Worm (Caenorhabditis elegans): ENCODE data around the gene Y57E12AR.1.

Gene Y57E12AR.1

ce11 chrV:7047512-7047911 lies 17.6 kb downstream of the Y57E12AR.1 start, which contains the start of gene F20A1.8:
TSS of gene F20A1.8 (minus strand) at chrV:7047612.
- TF ChIP-seq fos-1 (tag; optimal IDR thresholded peaks at IDR 0.05): no peak
- no peak for TF ChIP-seq R02D3.7 (tag; optimal IDR thresholded peaks at IDR 0.05)
- no peak for TF ChIP-seq ceh-9 (tag; optimal IDR thresholded peaks at IDR 0.05)
- TF ChIP-seq nhr-43 (tag; optimal IDR thresholded peaks at IDR 0.05; ENCODE audit: poor library complexity, severe bottlenecking): no peak
- no peak for TF ChIP-seq nhr-25 (tag; optimal IDR thresholded peaks at IDR 0.05)
- TF ChIP-seq nhr-12 (tag; optimal IDR thresholded peaks at IDR 0.05): no peak
- TF ChIP-seq ceh-28 (tag; optimal IDR thresholded peaks at IDR 0.05): no peak
- no peak for TF ChIP-seq sea-2 (GFP tag; optimal IDR thresholded peaks at IDR 0.05)
- no peak for TF ChIP-seq skn-1 (tag; optimal IDR thresholded peaks at IDR 0.05)
- TF ChIP-seq nhr-28 (tag; optimal IDR thresholded peaks at IDR 0.05): no peak
- no peak for TF ChIP-seq elt-1 (tag; optimal IDR thresholded peaks at IDR 0.05)
- TF ChIP-seq unc-62 (GFP tag; optimal IDR thresholded peaks at IDR 0.05): no peak
- no peak for TF ChIP-seq daf-12 (tag; optimal IDR thresholded peaks at IDR 0.05)
- no peak for TF ChIP-seq lin-15B (tag; optimal IDR thresholded peaks at IDR 0.05)
- no peak for TF ChIP-seq mml-1 (tag; optimal IDR thresholded peaks at IDR 0.05)
- no peak for TF ChIP-seq egl-5 (tag; optimal IDR thresholded peaks at IDR 0.05)

DNA sequence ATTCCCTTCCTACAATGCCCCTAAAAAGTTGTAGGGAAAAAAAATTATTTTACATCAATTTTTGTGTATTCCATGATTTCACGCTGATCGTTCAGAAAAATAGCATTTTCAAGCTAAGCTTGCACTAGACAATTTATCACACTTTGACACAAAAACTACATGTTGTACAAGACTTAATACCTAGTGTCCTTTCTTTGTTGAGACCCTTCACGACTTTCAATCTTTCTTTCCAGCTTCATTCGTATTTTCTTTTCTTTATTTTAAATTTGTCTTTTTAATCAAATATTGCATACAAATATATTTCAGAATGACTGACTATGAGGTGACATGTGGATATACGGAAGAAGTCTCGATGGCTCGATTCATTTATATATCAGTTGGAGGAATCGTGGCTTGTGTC lies 19.1 kb downstream of the Y57E12AR.1 start, which contains the start of gene F20A1.2:
Gene F20A1.2, plus strand, starts transcription at position 301 of the 400 bp plus-strand sequence.
- TF ChIP-seq egl-5 (tag; optimal IDR thresholded peaks at IDR 0.05) (no peak), elt-3 (tag; optimal IDR thresholded peaks at IDR 0.05) (no peak), fkh-10 (GFP tag; optimal IDR thresholded peaks at IDR 0.05) (no peak), nhr-67 (tag; optimal IDR thresholded peaks at IDR 0.05) (no peak), unc-62 (GFP tag; optimal IDR thresholded peaks at IDR 0.05) (no peak), jun-1 (tag; optimal IDR thresholded peaks at IDR 0.05) (no peak), pha-4 (tag; optimal IDR thresholded peaks at IDR 0.05) (no peak), nhr-12 (tag; optimal IDR thresholded peaks at IDR 0.05) (no peak), sea-2 (GFP tag; optimal IDR thresholded peaks at IDR 0.05) (no peak), lin-15B (tag; optimal IDR thresholded peaks at IDR 0.05) (no peak), ceh-28 (tag; optimal IDR thresholded peaks at IDR 0.05) (no peak), zag-1 (tag; optimal IDR thresholded peaks at IDR 0.05) (no peak), mdl-1 (tag; optimal IDR thresholded peaks at IDR 0.05) (no peak), ceh-16 (tag; optimal IDR thresholded peaks at IDR 0.05) (no peak), nhr-237 (tag; optimal IDR thresholded peaks at IDR 0.05) (no peak), nhr-28 (tag; optimal IDR thresholded peaks at IDR 0.05) (no peak), nhr-11 (tag; optimal IDR thresholded peaks at IDR 0.05) (no peak), snpc-4 (tag; optimal IDR thresholded peaks at IDR 0.05) (no peak), aly-2 (tag; optimal IDR thresholded peaks at IDR 0.05) (no peak), ceh-9 (tag; optimal IDR thresholded peaks at IDR 0.05) (no peak)

DNA sequence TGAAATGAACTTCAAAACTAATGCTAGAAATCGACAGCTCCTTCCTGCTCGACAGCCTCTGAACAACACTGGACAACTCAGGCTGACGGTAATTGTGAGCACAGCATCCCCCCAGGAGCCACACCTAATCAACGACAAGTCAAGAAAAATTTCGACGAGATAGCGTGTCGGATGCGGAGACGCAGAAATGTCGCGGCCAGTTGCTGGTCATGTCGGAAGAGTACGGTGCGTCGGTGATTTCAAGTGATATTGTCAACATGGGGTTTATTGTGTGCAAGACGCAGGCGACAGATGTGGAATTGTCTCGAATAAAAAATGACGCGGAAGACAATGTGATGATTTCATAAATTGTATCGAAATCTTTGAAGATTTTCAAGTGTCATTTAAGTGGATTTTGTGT lies 28.7 kb downstream of the Y57E12AR.1 start, which contains the start of gene twk-11:
Gene twk-11, minus strand, starts transcription at position 101 of the 400 bp plus-strand sequence.
- no peak for TF ChIP-seq elt-1 (tag; optimal IDR thresholded peaks at IDR 0.05)
- TF ChIP-seq ceh-9 (tag; optimal IDR thresholded peaks at IDR 0.05): no peak
- no peak for TF ChIP-seq ceh-16 (tag; optimal IDR thresholded peaks at IDR 0.05)
- TF ChIP-seq lin-15B (tag; optimal IDR thresholded peaks at IDR 0.05): no peak
- no peak for TF ChIP-seq fkh-2 (tag; optimal IDR thresholded peaks at IDR 0.05)
- no peak for TF ChIP-seq nhr-237 (tag; optimal IDR thresholded peaks at IDR 0.05)
- TF ChIP-seq ztf-11 (tag; optimal IDR thresholded peaks at IDR 0.05): no peak
- TF ChIP-seq nhr-12 (tag; optimal IDR thresholded peaks at IDR 0.05): no peak
- no peak for TF ChIP-seq fkh-10 (GFP tag; optimal IDR thresholded peaks at IDR 0.05)
- no peak for TF ChIP-seq zag-1 (tag; optimal IDR thresholded peaks at IDR 0.05)
- TF ChIP-seq snpc-4 (tag; optimal IDR thresholded peaks at IDR 0.05): no peak
- TF ChIP-seq tbx-2 (tag; optimal IDR thresholded peaks at IDR 0.05): no peak
- TF ChIP-seq aly-2 (tag; optimal IDR thresholded peaks at IDR 0.05): no peak
- TF ChIP-seq egl-27 (tag; optimal IDR thresholded peaks at IDR 0.05): no peak
- no peak for TF ChIP-seq unc-39 (tag; optimal IDR thresholded peaks at IDR 0.05)
- TF ChIP-seq eor-1 (tag; optimal IDR thresholded peaks at IDR 0.05): no peak

ce11 chrV:7027055-7027454 lies 38.1 kb downstream of the Y57E12AR.1 start, which contains the start of gene F20A1.6:
TSS of gene F20A1.6 (minus strand) at chrV:7027155.
- TF ChIP-seq nhr-25 (tag; optimal IDR thresholded peaks at IDR 0.05) (no peak), fkh-10 (GFP tag; optimal IDR thresholded peaks at IDR 0.05) (no peak), nhr-237 (tag; optimal IDR thresholded peaks at IDR 0.05) (no peak), elt-1 (tag; optimal IDR thresholded peaks at IDR 0.05) (no peak), daf-12 (tag; optimal IDR thresholded peaks at IDR 0.05) (no peak), aly-2 (tag; optimal IDR thresholded peaks at IDR 0.05) (no peak), elt-3 (tag; optimal IDR thresholded peaks at IDR 0.05) (no peak), zag-1 (tag; optimal IDR thresholded peaks at IDR 0.05) (no peak), tbx-2 (tag; optimal IDR thresholded peaks at IDR 0.05) (no peak), hmg-11 (tag; optimal IDR thresholded peaks at IDR 0.05) (no peak), egl-27 (tag; optimal IDR thresholded peaks at IDR 0.05) (no peak), nhr-76 (tag; optimal IDR thresholded peaks at IDR 0.05) (no peak), pha-4 (tag; optimal IDR thresholded peaks at IDR 0.05) (no peak), ama-1 (optimal IDR thresholded peaks at IDR 0.05) (no peak), fkh-2 (tag; optimal IDR thresholded peaks at IDR 0.05) (no peak), ztf-4 (tag; optimal IDR thresholded peaks at IDR 0.05) (no peak), nhr-67 (tag; optimal IDR thresholded peaks at IDR 0.05) (no peak)

All from whole organism, L3 larva.